Worm (Caenorhabditis elegans): Measurements from ENCODE around the gene tbc-19.

The tbc-19 gene

ce11 chrX:14030524-14030923 is 18.2 kb upstream of the tbc-19 start:
- TF ChIP-seq mes-4 (tag; optimal IDR thresholded peaks at IDR 0.05) (no peak), nhr-80 (tag; optimal IDR thresholded peaks at IDR 0.05) (peak; percentile 21)

- TF ChIP-seq lin-40 (tag; optimal IDR thresholded peaks at IDR 0.05): no peak
- TF ChIP-seq F23B12.7 (tag; optimal IDR thresholded peaks at IDR 0.05; ENCODE audit: insufficient read depth): no peak
- no peak for TF ChIP-seq tlf-1 (GFP tag; optimal IDR thresholded peaks at IDR 0.05)
- TF ChIP-seq T07F8.4 (tag; optimal IDR thresholded peaks at IDR 0.05): no peak
- TF ChIP-seq unc-130 (GFP tag; optimal IDR thresholded peaks at IDR 0.05): no peak
- no peak for TF ChIP-seq B0019.2 (GFP tag; conservative IDR thresholded peaks at IDR 0.05)
- no peak for TF ChIP-seq chd-7 (tag; optimal IDR thresholded peaks at IDR 0.05)
- no peak for TF ChIP-seq aptf-2 (GFP tag; conservative IDR thresholded peaks at IDR 0.05)
- no peak for TF ChIP-seq nfya-1 (tag; optimal IDR thresholded peaks at IDR 0.05; ENCODE audit: borderline replicate concordance, insufficient read depth)
- TF ChIP-seq rcor-1 (GFP tag; IDR thresholded peaks at IDR 0.05): no peak
- TF ChIP-seq nfyb-1 (GFP tag; IDR thresholded peaks at IDR 0.05): no peak
- no peak for TF ChIP-seq efl-1 (GFP tag; optimal IDR thresholded peaks at IDR 0.05)
- no peak for TF ChIP-seq Y56A3A.18 (GFP tag; IDR thresholded peaks at IDR 0.05)
- no peak for TF ChIP-seq F49E8.2 (tag; optimal IDR thresholded peaks at IDR 0.05; ENCODE audit: insufficient read depth)
- no peak for TF ChIP-seq F57C9.4 (tag; optimal IDR thresholded peaks at IDR 0.05)
- no peak for TF ChIP-seq B0035.1 (tag; optimal IDR thresholded peaks at IDR 0.05)
- no peak for TF ChIP-seq akir-1 (GFP tag; optimal IDR thresholded peaks at IDR 0.05)
These were observed 17.6 kb upstream of the tbc-19 start for ce11 chrX:14029872-14030271.

ce11 chrX:14029392-14029791 is 17.1 kb upstream of the tbc-19 start:
- TF ChIP-seq hmg-20 (GFP tag; IDR thresholded peaks at IDR 0.05) (no peak), ceh-79 (tag; optimal IDR thresholded peaks at IDR 0.05) (no peak), nhr-179 (tag; optimal IDR thresholded peaks at IDR 0.05) (no peak), F37B4.10 (GFP tag; IDR thresholded peaks at IDR 0.05) (no peak), hlh-12 (tag; optimal IDR thresholded peaks at IDR 0.05) (no peak), atf-7 (tag; optimal IDR thresholded peaks at IDR 0.05) (no peak), hlh-26 (GFP tag; conservative IDR thresholded peaks at IDR 0.05) (no peak), die-1 (tag; optimal IDR thresholded peaks at IDR 0.05) (no peak), C06A6.2 (GFP tag; conservative IDR thresholded peaks at IDR 0.05) (no peak), lin-35 (GFP tag; optimal IDR thresholded peaks at IDR 0.05) (no peak), ceh-91 (GFP tag; IDR thresholded peaks at IDR 0.05) (no peak), zfh-2 (GFP tag; conservative IDR thresholded peaks at IDR 0.05) (no peak), B0019.2 (GFP tag; conservative IDR thresholded peaks at IDR 0.05) (no peak), him-1 (tag; optimal IDR thresholded peaks at IDR 0.05) (no peak), dpl-1 (GFP tag; optimal IDR thresholded peaks at IDR 0.05) (no peak), cebp-2 (GFP tag; IDR thresholded peaks at IDR 0.05) (no peak)

- TF ChIP-seq dox-1 (GFP tag; IDR thresholded peaks at IDR 0.05) (no peak), efl-1 (GFP tag; optimal IDR thresholded peaks at IDR 0.05) (no peak), bed-2 (GFP tag; IDR thresholded peaks at IDR 0.05) (no peak), egrh-3 (GFP tag; IDR thresholded peaks at IDR 0.05) (no peak), sea-2 (GFP tag; IDR thresholded peaks at IDR 0.05) (no peak), madf-3 (GFP tag; IDR thresholded peaks at IDR 0.05) (no peak), Y56A3A.18 (GFP tag; IDR thresholded peaks at IDR 0.05) (no peak), cebp-1 (GFP tag; IDR thresholded peaks at IDR 0.05) (no peak), cebp-1 (tag; optimal IDR thresholded peaks at IDR 0.05) (no peak), ceh-40 (GFP tag; IDR thresholded peaks at IDR 0.05) (no peak), unc-62 (GFP tag; optimal IDR thresholded peaks at IDR 0.05) (no peak), egl-44 (GFP tag; IDR thresholded peaks at IDR 0.05) (no peak), hlh-12 (tag; optimal IDR thresholded peaks at IDR 0.05) (no peak), snpc-1.3 (tag; optimal IDR thresholded peaks at IDR 0.05; ENCODE audit: insufficient read depth) (no peak), Y67H2A.10 (GFP tag; conservative IDR thresholded peaks at IDR 0.05) (no peak), mel-28 (tag; optimal IDR thresholded peaks at IDR 0.05; ENCODE audit: borderline replicate concordance) (no peak)
These were observed 16.2 kb upstream of the tbc-19 start for ce11 chrX:14028492-14028891.

Measured in whole organism, young adult.